Worm (Caenorhabditis elegans): ENCODE data around the gene D1014.7.

Gene D1014.7

DNA sequence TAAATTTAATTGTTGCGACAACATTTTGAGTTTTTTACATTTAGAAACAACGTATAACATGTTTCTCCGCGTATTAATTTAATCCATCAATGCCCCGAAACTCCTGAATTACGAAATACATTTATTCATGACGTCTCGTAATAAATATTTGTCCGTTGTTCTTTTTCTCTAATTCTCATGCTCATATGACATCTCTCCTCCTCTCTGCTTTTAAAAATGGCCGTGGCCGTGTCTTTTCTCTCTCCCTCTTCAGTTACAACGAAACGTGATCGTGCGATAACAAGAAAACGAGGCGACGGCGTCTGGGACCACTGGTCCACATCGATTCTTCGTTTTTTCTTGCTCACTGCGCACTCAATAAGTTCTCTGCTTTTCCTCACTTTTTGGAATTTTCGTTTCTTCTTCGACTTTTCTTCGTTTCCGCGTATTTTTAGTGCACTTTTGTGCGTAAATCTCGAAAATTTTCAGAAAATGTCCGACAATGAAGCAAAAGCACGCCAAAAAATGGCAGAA is 12.1 kb downstream of the D1014.7 start, which contains the start of gene snap-1:
Gene snap-1 (plus strand): TSS at position 463 of the 513 bp plus-strand sequence.
- TF ChIP-seq nhr-237 (tag; optimal IDR thresholded peaks at IDR 0.05) = no peak
- TF ChIP-seq nfya-1 (tag; optimal IDR thresholded peaks at IDR 0.05; ENCODE audit: insufficient read depth) = peak; percentile 74
- TF ChIP-seq unc-39 (tag; optimal IDR thresholded peaks at IDR 0.05) = no peak
- TF ChIP-seq lin-15B (tag; optimal IDR thresholded peaks at IDR 0.05) = peak; percentile 72
- TF ChIP-seq nhr-76 (tag; optimal IDR thresholded peaks at IDR 0.05) = no peak
- TF ChIP-seq tbx-2 (tag; optimal IDR thresholded peaks at IDR 0.05) = no peak
- no peak for TF ChIP-seq sea-2 (GFP tag; optimal IDR thresholded peaks at IDR 0.05)
- TF ChIP-seq daf-12 (tag; optimal IDR thresholded peaks at IDR 0.05) = no peak
- TF ChIP-seq fkh-2 (tag; optimal IDR thresholded peaks at IDR 0.05) = no peak
- TF ChIP-seq egl-27 (tag; optimal IDR thresholded peaks at IDR 0.05) = no peak
- TF ChIP-seq ceh-28 (tag; optimal IDR thresholded peaks at IDR 0.05) = no peak
- TF ChIP-seq unc-62 (GFP tag; optimal IDR thresholded peaks at IDR 0.05) = no peak
- no peak for TF ChIP-seq aly-2 (tag; optimal IDR thresholded peaks at IDR 0.05)
- TF ChIP-seq pha-4 (tag; optimal IDR thresholded peaks at IDR 0.05) = peak; percentile 60
- no peak for TF ChIP-seq ztf-11 (tag; optimal IDR thresholded peaks at IDR 0.05)
- no peak for TF ChIP-seq eor-1 (tag; optimal IDR thresholded peaks at IDR 0.05)
- no peak for TF ChIP-seq jun-1 (tag; optimal IDR thresholded peaks at IDR 0.05)
- TF ChIP-seq ceh-9 (tag; optimal IDR thresholded peaks at IDR 0.05) = no peak
- no peak for TF ChIP-seq ztf-4 (tag; optimal IDR thresholded peaks at IDR 0.05)
- no peak for TF ChIP-seq elt-3 (tag; optimal IDR thresholded peaks at IDR 0.05)
- peak; percentile 5 for TF ChIP-seq elt-1 (tag; optimal IDR thresholded peaks at IDR 0.05)
- TF ChIP-seq nhr-11 (tag; optimal IDR thresholded peaks at IDR 0.05) = no peak
- TF ChIP-seq lsy-12 (tag; optimal IDR thresholded peaks at IDR 0.05) = no peak
- TF ChIP-seq nhr-67 (tag; optimal IDR thresholded peaks at IDR 0.05) = no peak
- TF ChIP-seq ceh-16 (tag; optimal IDR thresholded peaks at IDR 0.05) = no peak
- peak; percentile 5 for TF ChIP-seq elt-2 (tag; optimal IDR thresholded peaks at IDR 0.05)
- peak; percentile 11 for TF ChIP-seq pqm-1 (tag; optimal IDR thresholded peaks at IDR 0.05)
- no peak for TF ChIP-seq fkh-10 (GFP tag; optimal IDR thresholded peaks at IDR 0.05)
- TF ChIP-seq lin-39 (tag; optimal IDR thresholded peaks at IDR 0.05) = peak; percentile 35
- no peak for TF ChIP-seq nhr-12 (tag; optimal IDR thresholded peaks at IDR 0.05)
- no peak for TF ChIP-seq nhr-23 (tag; optimal IDR thresholded peaks at IDR 0.05)
- TF ChIP-seq fos-1 (tag; optimal IDR thresholded peaks at IDR 0.05) = no peak
- no peak for TF ChIP-seq zag-1 (tag; optimal IDR thresholded peaks at IDR 0.05)
- TF ChIP-seq nhr-77 (tag; optimal IDR thresholded peaks at IDR 0.05) = no peak
- no peak for TF ChIP-seq mml-1 (tag; optimal IDR thresholded peaks at IDR 0.05)
- no peak for TF ChIP-seq mdl-1 (tag; optimal IDR thresholded peaks at IDR 0.05)
- no peak for TF ChIP-seq egl-5 (tag; optimal IDR thresholded peaks at IDR 0.05)
- peak; percentile 23 for TF ChIP-seq ama-1 (optimal IDR thresholded peaks at IDR 0.05)
- TF ChIP-seq nhr-43 (tag; optimal IDR thresholded peaks at IDR 0.05; ENCODE audit: poor library complexity, severe bottlenecking) = no peak
- TF ChIP-seq nhr-28 (tag; optimal IDR thresholded peaks at IDR 0.05) = no peak
- TF ChIP-seq R02D3.7 (tag; optimal IDR thresholded peaks at IDR 0.05) = no peak
- TF ChIP-seq nhr-25 (tag; optimal IDR thresholded peaks at IDR 0.05) = no peak
- no peak for TF ChIP-seq ceh-82 (tag; optimal IDR thresholded peaks at IDR 0.05)
- no peak for TF ChIP-seq hmg-11 (tag; optimal IDR thresholded peaks at IDR 0.05)
- no peak for TF ChIP-seq skn-1 (tag; optimal IDR thresholded peaks at IDR 0.05)
- TF ChIP-seq snpc-4 (tag; optimal IDR thresholded peaks at IDR 0.05) = peak; percentile 65
- TF ChIP-seq ZK546.5 (tag; optimal IDR thresholded peaks at IDR 0.05) = no peak

ce11 chrV:8130812-8131211 is 12.7 kb downstream of the D1014.7 start:
- TF ChIP-seq elt-2 (tag; optimal IDR thresholded peaks at IDR 0.05) (no peak), daf-12 (tag; optimal IDR thresholded peaks at IDR 0.05) (no peak), nhr-43 (tag; optimal IDR thresholded peaks at IDR 0.05; ENCODE audit: poor library complexity, severe bottlenecking) (no peak), unc-62 (GFP tag; optimal IDR thresholded peaks at IDR 0.05) (no peak), mdl-1 (tag; optimal IDR thresholded peaks at IDR 0.05) (no peak), skn-1 (tag; optimal IDR thresholded peaks at IDR 0.05) (no peak), lin-39 (tag; optimal IDR thresholded peaks at IDR 0.05) (no peak), jun-1 (tag; optimal IDR thresholded peaks at IDR 0.05) (no peak), ZK546.5 (tag; optimal IDR thresholded peaks at IDR 0.05) (no peak), nfya-1 (tag; optimal IDR thresholded peaks at IDR 0.05; ENCODE audit: insufficient read depth) (no peak)

Measured in whole organism, L3 larva.